Worm (Caenorhabditis elegans) whole organism, young adult: Measurements from ENCODE around the gene irld-36.

Experiments
- B0336.3 ChIP-seq: fragments of 200-800 bp; sonication (Bioruptor generic); IDR thresholded peaks from 2 replicates; pipeline ENCODE4 v1.3.6; 2022; ENCODE audit warnings: missing genetic modification characterization, missing compliant biosample characterization
- D2030.7 ChIP-seq: fragments of 200-800 bp; sonication (Bioruptor generic); IDR thresholded peaks from 2 replicates; pipeline ENCODE4 v1.3.6; 2022; ENCODE audit warnings: missing genetic modification reagents, missing genetic modification characterization, missing compliant biosample characterization
- F37B4.10 ChIP-seq: fragments of 200-800 bp; sonication (Bioruptor generic); IDR thresholded peaks from 2 replicates; pipeline ENCODE4 v1.3.6; 2022; ENCODE audit warnings: missing genetic modification characterization, missing compliant biosample characterization
- F39B2.1 ChIP-seq: fragments of 200-800 bp; sonication (Bioruptor generic); IDR thresholded peaks from 2 replicates; pipeline ENCODE4 v1.3.6; 2022; ENCODE audit warnings: missing genetic modification reagents, missing genetic modification characterization, missing compliant biosample characterization
- T07F8.4 ChIP-seq: sonication (generic microtip); optimal IDR thresholded peaks from 2 replicates; lab custom pipeline; 2016; ENCODE audit warnings: mild to moderate bottlenecking, missing genetic modification characterization, moderate library complexity, missing compliant biosample characterization
- T26A5.8 ChIP-seq: sonication (generic microtip); optimal IDR thresholded peaks from 2 replicates; lab custom pipeline; 2016; ENCODE audit warnings: missing genetic modification characterization, missing compliant biosample characterization
- Y95B8A.8 ChIP-seq: fragments of 200-800 bp; sonication (Bioruptor generic); IDR thresholded peaks from 2 replicates; pipeline ENCODE4 v1.3.6; 2022; ENCODE audit warnings: missing genetic modification reagents, missing genetic modification characterization, missing compliant biosample characterization
- ZK185.1 ChIP-seq: sonication (generic microtip); optimal IDR thresholded peaks from 2 replicates; lab custom pipeline; 2016; ENCODE audit warnings: mild to moderate bottlenecking, missing genetic modification characterization, missing compliant biosample characterization; ENCODE audit not compliant: poor library complexity, severe bottlenecking
- ama-1 ChIP-seq, 3 experiments: fragments of 150-350 bp in 1 of 3; sonication (generic microtip) in 2 of 3; optimal IDR thresholded peaks; 2 replicates each; lab custom pipeline; 2014 to 2018; ENCODE audit warnings: missing biosample characterization in 2 of 3, missing genetic modification characterization in 2 of 3, missing genetic modification reagents in 2 of 3
- aptf-2 ChIP-seq: fragments of 200-800 bp; sonication (Bioruptor generic); conservative IDR thresholded peaks from 2 replicates; pipeline ENCODE4 v1.3.6; 2022; ENCODE audit warnings: missing genetic modification reagents, missing genetic modification characterization, missing compliant biosample characterization
- aptf-3 ChIP-seq: fragments of 200-800 bp; sonication (Bioruptor generic); IDR thresholded peaks from 2 replicates; pipeline ENCODE4 v1.3.6; 2022; ENCODE audit warnings: missing genetic modification characterization, missing compliant biosample characterization
- bed-1 ChIP-seq: fragments of 200-800 bp; sonication (Bioruptor generic); IDR thresholded peaks from 2 replicates; pipeline ENCODE4 v1.3.6; 2022; ENCODE audit warnings: missing genetic modification reagents, missing genetic modification characterization, missing compliant biosample characterization
- bed-2 ChIP-seq: fragments of 200-800 bp; sonication (Bioruptor generic); IDR thresholded peaks from 2 replicates; pipeline ENCODE4 v1.3.6; 2022; ENCODE audit warnings: missing genetic modification reagents, missing genetic modification characterization, missing compliant biosample characterization
- ccch-3 ChIP-seq: fragments of 200-800 bp; sonication (Bioruptor generic); optimal IDR thresholded peaks from 2 replicates; lab custom pipeline; 2018; ENCODE audit warnings: mild to moderate bottlenecking, missing genetic modification characterization, missing compliant biosample characterization
- cebp-1 ChIP-seq, 2 experiments: fragments of 200-800 bp in 1 of 2; sonication (Bioruptor generic) in 1 of 2; sonication (generic microtip) in 1 of 2; IDR thresholded peaks in 1 of 2; optimal IDR thresholded peaks in 1 of 2; 2 replicates each; pipeline versions ENCODE4 v1.3.6 to Lab custom; 2017 to 2022; ENCODE audit warnings: missing compliant biosample characterization in 2 of 2, missing genetic modification characterization in 2 of 2, mild to moderate bottlenecking in 1 of 2, missing genetic modification reagents in 1 of 2, moderate library complexity in 1 of 2
- ceh-40 ChIP-seq: fragments of 200-800 bp; sonication (Bioruptor generic); IDR thresholded peaks from 2 replicates; pipeline ENCODE4 v1.3.6; 2022; ENCODE audit warnings: missing genetic modification characterization, missing compliant biosample characterization
- ceh-79 ChIP-seq: sonication (generic microtip); optimal IDR thresholded peaks from 2 replicates; lab custom pipeline; 2017; ENCODE audit warnings: mild to moderate bottlenecking, missing genetic modification characterization, missing compliant biosample characterization
- ceh-91 ChIP-seq: fragments of 200-800 bp; sonication (Bioruptor generic); IDR thresholded peaks from 2 replicates; pipeline ENCODE4 v1.3.6; 2022; ENCODE audit warnings: missing genetic modification reagents, missing genetic modification characterization, missing compliant biosample characterization
- chd-7 ChIP-seq: sonication (generic microtip); optimal IDR thresholded peaks from 2 replicates; lab custom pipeline; 2016; ENCODE audit warnings: mild to moderate bottlenecking, missing genetic modification characterization, moderate library complexity, missing compliant biosample characterization
- die-1 ChIP-seq: sonication (generic microtip); optimal IDR thresholded peaks from 2 replicates; lab custom pipeline; 2016; ENCODE audit warnings: missing genotype, mild to moderate bottlenecking, missing genetic modification characterization, missing compliant biosample characterization
- dox-1 ChIP-seq: fragments of 200-800 bp; sonication (Bioruptor generic); IDR thresholded peaks from 2 replicates; pipeline ENCODE4 v1.3.6; 2022; ENCODE audit warnings: missing genetic modification reagents, missing genetic modification characterization, missing compliant biosample characterization
- dpl-1 ChIP-seq: fragments of 150-350 bp; optimal IDR thresholded peaks from 2 replicates; lab custom pipeline; 2014; ENCODE audit warnings: missing biosample characterization, missing genetic modification reagents, missing genetic modification characterization
- egl-18 ChIP-seq: fragments of 200-800 bp; sonication (Bioruptor generic); IDR thresholded peaks from 2 replicates; pipeline ENCODE4 v1.3.6; 2022; ENCODE audit warnings: missing genetic modification reagents, missing genetic modification characterization, missing compliant biosample characterization
- ekl-4 ChIP-seq: fragments of 200-800 bp; sonication (Bioruptor generic); IDR thresholded peaks from 2 replicates; pipeline ENCODE4 v1.3.6; 2022; ENCODE audit warnings: missing genetic modification reagents, missing genetic modification characterization, missing compliant biosample characterization
- ets-4 ChIP-seq: fragments of 200-800 bp; sonication (Bioruptor generic); optimal IDR thresholded peaks from 2 replicates; lab custom pipeline; 2018; ENCODE audit warnings: mild to moderate bottlenecking, missing genetic modification characterization, missing compliant biosample characterization
- fkh-3 ChIP-seq: sonication (generic microtip); optimal IDR thresholded peaks from 2 replicates; lab custom pipeline; 2016; ENCODE audit warnings: mild to moderate bottlenecking, missing genetic modification characterization, missing compliant biosample characterization
- him-1 ChIP-seq: sonication (generic microtip); optimal IDR thresholded peaks from 2 replicates; lab custom pipeline; 2016; ENCODE audit warnings: missing genotype, missing genetic modification reagents, missing genetic modification characterization, missing compliant biosample characterization
- lag-1 ChIP-seq: fragments of 200-800 bp; sonication (Bioruptor generic); IDR thresholded peaks from 2 replicates; pipeline ENCODE4 v1.3.6; 2022; ENCODE audit warnings: missing genetic modification reagents, missing genetic modification characterization, missing compliant biosample characterization
- let-607 ChIP-seq, 2 experiments: fragments of 200-800 bp in 1 of 2; sonication (Bioruptor generic) in 1 of 2; sonication (generic microtip) in 1 of 2; optimal IDR thresholded peaks; 2 replicates each; lab custom pipeline; 2016 to 2018; ENCODE audit warnings: mild to moderate bottlenecking in 2 of 2, missing compliant biosample characterization in 2 of 2, missing genetic modification characterization in 2 of 2, moderate library complexity in 2 of 2, missing genotype in 1 of 2
- lin-35 ChIP-seq, 3 experiments: fragments of 150-350 bp in 2 of 3; sonication (generic microtip) in 1 of 3; optimal IDR thresholded peaks; 2 replicates each; lab custom pipeline; 2014 to 2018; ENCODE audit warnings: missing biosample characterization in 3 of 3, missing genetic modification characterization in 3 of 3, missing genetic modification reagents in 3 of 3
- lsl-1 ChIP-seq: fragments of 200-800 bp; sonication (Bioruptor generic); optimal IDR thresholded peaks from 2 replicates; lab custom pipeline; 2018; ENCODE audit warnings: mild to moderate bottlenecking, missing genetic modification characterization, moderate library complexity, missing compliant biosample characterization
- lsy-27 ChIP-seq: sonication (generic microtip); optimal IDR thresholded peaks from 2 replicates; lab custom pipeline; 2017; ENCODE audit warnings: missing genetic modification characterization, mild to moderate bottlenecking, missing compliant biosample characterization, antibody characterized with exemption, missing genotype, borderline replicate concordance; ENCODE audit not compliant: insufficient read depth
- madf-6 ChIP-seq: fragments of 200-800 bp; sonication (Bioruptor generic); IDR thresholded peaks from 2 replicates; pipeline ENCODE4 v1.3.6; 2022; ENCODE audit warnings: missing genetic modification reagents, missing genetic modification characterization, missing compliant biosample characterization
- madf-8 ChIP-seq: fragments of 200-800 bp; sonication (Bioruptor generic); conservative IDR thresholded peaks from 2 replicates; pipeline ENCODE4 v1.3.6; 2022; ENCODE audit warnings: missing genetic modification reagents, missing genetic modification characterization, missing compliant biosample characterization
- nhr-27 ChIP-seq: fragments of 200-800 bp; sonication (Bioruptor generic); optimal IDR thresholded peaks from 2 replicates; lab custom pipeline; 2018; ENCODE audit warnings: mild to moderate bottlenecking, missing genetic modification characterization, moderate library complexity, missing compliant biosample characterization
- rcor-1 ChIP-seq: fragments of 200-800 bp; sonication (Bioruptor generic); IDR thresholded peaks from 2 replicates; pipeline ENCODE4 v1.3.6; 2022; ENCODE audit warnings: missing genetic modification reagents, missing genetic modification characterization, missing compliant biosample characterization
- rec-8 ChIP-seq, 2 experiments: sonication (generic microtip); optimal IDR thresholded peaks; 2 replicates each; lab custom pipeline; 2016; ENCODE audit warnings: mild to moderate bottlenecking in 2 of 2, missing genetic modification characterization in 2 of 2, missing genetic modification reagents in 2 of 2, missing genotype in 2 of 2, missing biosample characterization in 1 of 2, missing compliant biosample characterization in 1 of 2, moderate library complexity in 1 of 2
- somi-1 ChIP-seq: fragments of 200-800 bp; sonication (Bioruptor generic); optimal IDR thresholded peaks from 2 replicates; lab custom pipeline; 2018; ENCODE audit warnings: mild to moderate bottlenecking, missing genetic modification characterization, missing compliant biosample characterization
- sptf-2 ChIP-seq: fragments of 200-800 bp; sonication (Bioruptor generic); optimal IDR thresholded peaks from 2 replicates; lab custom pipeline; 2018; ENCODE audit warnings: mild to moderate bottlenecking, missing genetic modification characterization, missing compliant biosample characterization
- tbp1 ChIP-seq: fragments of 200-800 bp; sonication (Bioruptor generic); optimal IDR thresholded peaks from 2 replicates; lab custom pipeline; 2018; ENCODE audit warnings: mild to moderate bottlenecking, missing genetic modification characterization, missing compliant biosample characterization
- ztf-6 ChIP-seq: fragments of 200-800 bp; sonication (Bioruptor generic); IDR thresholded peaks from 2 replicates; pipeline ENCODE4 v1.3.6; 2022; ENCODE audit warnings: missing genetic modification reagents, missing genetic modification characterization, missing compliant biosample characterization

irld-36 gene

ce11 chrII:1714772-1715353 lies 35.7 kb downstream of the irld-36 start, which contains the start of gene btb-6:
Gene btb-6, plus strand, starts transcription at chrII:1715303.
- TF ChIP-seq T26A5.8 (tag; lab: Kevin White, UChicago) (no peak), lsy-27 (tag; lab: Kevin White, UChicago) (no peak), aptf-2 (GFP tag; lab: Robert Waterston, UW) (peak; percentile 97), bed-1 (GFP tag; lab: Robert Waterston, UW) (0 out of 2 replicates have a peak, but pooled peaks have one; percentile 47), lin-35 (GFP tag; optimal IDR thresholded peaks at IDR 0.05; lab: Kevin White, UChicago) (no peak), bed-2 (no peak), rec-8 (tag; optimal IDR thresholded peaks at IDR 0.05; lab: Kevin White, UChicago) (no peak), fkh-3 (no peak), madf-6 (GFP tag; lab: Robert Waterston, UW) (no peak), aptf-3 (GFP tag; lab: Robert Waterston, UW) (peak; percentile 87; the same call in 1 of the 2 replicates), ceh-79 (tag; lab: Kevin White, UChicago) (no peak)
- TF ChIP-seq, all 124 proteins: peak for 3

ce11 chrII:1719153-1719552 lies 40.0 kb downstream of the irld-36 start, which contains the start of gene fbxb-48:
Gene fbxb-48, minus strand, starts transcription at chrII:1719253.
- no peak for TF ChIP-seq die-1
- no peak for TF ChIP-seq madf-8 (GFP tag; lab: Robert Waterston, UW)
- TF ChIP-seq ama-1 (optimal IDR thresholded peaks at IDR 0.05; lab: Kevin White, UChicago), result no peak
- TF ChIP-seq ama-1 (GFP tag; optimal IDR thresholded peaks at IDR 0.05; lab: Kevin White, UChicago), result no peak
- TF ChIP-seq nhr-27, result no peak
- no peak for TF ChIP-seq F39B2.1 (GFP tag; lab: Robert Waterston, UW)
- no peak for TF ChIP-seq ceh-40 (GFP tag; lab: Robert Waterston, UW)
- no peak for TF ChIP-seq T07F8.4 (tag; lab: Kevin White, UChicago)
- no peak for TF ChIP-seq chd-7 (tag; lab: Kevin White, UChicago)
- TF ChIP-seq cebp-1 (GFP tag; IDR thresholded peaks at IDR 0.05; lab: Robert Waterston, UW), result no peak
- no peak for TF ChIP-seq cebp-1 (tag; optimal IDR thresholded peaks at IDR 0.05; lab: Kevin White, UChicago)
- no peak for TF ChIP-seq tbp1 (GFP tag; lab: Kevin White, UChicago)
- TF ChIP-seq ZK185.1 (tag; lab: Kevin White, UChicago), result no peak
- no peak for TF ChIP-seq ztf-6
- TF ChIP-seq somi-1 (GFP tag; lab: Kevin White, UChicago), result no peak
- no peak for TF ChIP-seq F37B4.10
- no peak for TF ChIP-seq sptf-2
- no peak for TF ChIP-seq dox-1 (GFP tag; lab: Robert Waterston, UW)
- TF ChIP-seq let-607 (tag; optimal IDR thresholded peaks at IDR 0.05; lab: Kevin White, UChicago), result no peak
- TF ChIP-seq T26A5.8 (tag; lab: Kevin White, UChicago), result no peak
- no peak for TF ChIP-seq ekl-4 (GFP tag; lab: Robert Waterston, UW)
- TF ChIP-seq lsl-1 (GFP tag; lab: Kevin White, UChicago), result no peak

- TF ChIP-seq egl-18 (GFP tag; lab: Robert Waterston, UW) (no peak), rcor-1 (GFP tag; lab: Robert Waterston, UW) (no peak), him-1 (tag; lab: Kevin White, UChicago) (no peak), B0336.3 (GFP tag; lab: Robert Waterston, UW) (no peak), aptf-2 (GFP tag; lab: Robert Waterston, UW) (no peak), lsl-1 (GFP tag; lab: Kevin White, UChicago) (no peak), Y95B8A.8 (GFP tag; lab: Robert Waterston, UW) (no peak), dpl-1 (GFP tag; lab: Kevin White, UChicago) (no peak), ceh-91 (GFP tag; lab: Robert Waterston, UW) (no peak), D2030.7 (no peak), ets-4 (GFP tag; lab: Kevin White, UChicago) (no peak), ccch-3 (no peak), aptf-3 (GFP tag; lab: Robert Waterston, UW) (no peak), ztf-6 (no peak), lag-1 (GFP tag; lab: Robert Waterston, UW) (no peak)
Observed at ce11 chrII:1722394-1722793, 43.2 kb downstream of the irld-36 start, which contains the start of the genes fbxb-5 and btb-8. Gene fbxb-5, minus strand, starts transcription at chrII:1722494. Gene btb-8, plus strand, starts transcription at chrII:1722770.
